Fruit fly (Drosophila melanogaster): ENCODE results near the gene CG15385.

Gene CG15385

dm6 chr2L:2198613-2199432 is 13.5 kb downstream of the CG15385 start (continued):
- TF ChIP-seq mirr (GFP tag; optimal IDR thresholded peaks at IDR 0.05) (peak; percentile 84), crp (GFP tag; optimal IDR thresholded peaks at IDR 0.05) (peak in 1 of 2 experiments; percentile 29), CG4282 (GFP tag; optimal IDR thresholded peaks at IDR 0.05) (peak; percentile 62), abd-A (tag; optimal IDR thresholded peaks at IDR 0.05) (peak; percentile 84), Hr39 (optimal IDR thresholded peaks at IDR 0.05) (no peak), sna (GFP tag; IDR thresholded peaks at IDR 0.05; ENCODE audit: partially characterized antibody) (no peak), CG2889 (GFP tag; IDR thresholded peaks at IDR 0.05) (no peak), nerfin-1 (tag; optimal IDR thresholded peaks at IDR 0.05) (peak; percentile 47), CG1602 (GFP tag; optimal IDR thresholded peaks at IDR 0.05) (peak; percentile 86), CG7786 (GFP tag; optimal IDR thresholded peaks at IDR 0.05) (peak; percentile 85), sim (GFP tag; IDR thresholded peaks at IDR 0.05) (no peak), CG13424 (tag; optimal IDR thresholded peaks at IDR 0.05) (peak; percentile 76), Awh (GFP tag; IDR thresholded peaks at IDR 0.05) (no peak), vfl (GFP tag; optimal IDR thresholded peaks at IDR 0.05) (peak; percentile 72), ATbp (GFP tag; optimal IDR thresholded peaks at IDR 0.05) (peak; percentile 90), Hr78 (GFP tag; optimal IDR thresholded peaks at IDR 0.05) (peak in 1 of 2 experiments; percentile 66), chn (GFP tag; optimal IDR thresholded peaks at IDR 0.05) (peak; percentile 82), Optix (GFP tag; IDR thresholded peaks at IDR 0.05) (no peak), CG30431 (GFP tag; optimal IDR thresholded peaks at IDR 0.05) (peak; percentile 86), chif (GFP tag; optimal IDR thresholded peaks at IDR 0.05) (peak; percentile 89 to 91), jigr1 (GFP tag; IDR thresholded peaks at IDR 0.05) (no peak), H2.0 (GFP tag; IDR thresholded peaks at IDR 0.05) (no peak), shn (GFP tag; optimal IDR thresholded peaks at IDR 0.05) (peak; percentile 82), CG31388 (GFP tag; optimal IDR thresholded peaks at IDR 0.05) (peak; percentile 56), TFAM (GFP tag; optimal IDR thresholded peaks at IDR 0.05) (peak; percentile 48), CG10543 (GFP tag; optimal IDR thresholded peaks at IDR 0.05) (peak; percentile 94), Dek (tag; optimal IDR thresholded peaks at IDR 0.05) (peak; percentile 71), Blimp-1 (GFP tag; optimal IDR thresholded peaks at IDR 0.05) (peak; percentile 86), gce (GFP tag; IDR thresholded peaks at IDR 0.05) (no peak), D (optimal IDR thresholded peaks at IDR 0.05) (no peak), D (GFP tag; optimal IDR thresholded peaks at IDR 0.05) (peak; percentile 87), chm (GFP tag; IDR thresholded peaks at IDR 0.05) (no peak), CG34224 (GFP tag; IDR thresholded peaks at IDR 0.05; ENCODE audit: partially characterized antibody) (no peak), CG14965 (GFP tag; optimal IDR thresholded peaks at IDR 0.05; ENCODE audit: borderline replicate concordance) (no peak), CG15073 (GFP tag; optimal IDR thresholded peaks at IDR 0.05) (peak; percentile 32), bcd (GFP tag; optimal IDR thresholded peaks at IDR 0.05) (peak; percentile 86), CG9727 (GFP tag; optimal IDR thresholded peaks at IDR 0.05) (peak; percentile 85), CG4617 (GFP tag; optimal IDR thresholded peaks at IDR 0.05; ENCODE audit: borderline replicate concordance) (peak; percentile 57), kni (GFP tag; optimal IDR thresholded peaks at IDR 0.05) (peak; percentile 84), bsh (GFP tag; optimal IDR thresholded peaks at IDR 0.05) (peak; percentile 96 to 97), sc (optimal IDR thresholded peaks at IDR 0.05) (no peak), sc (GFP tag; optimal IDR thresholded peaks at IDR 0.05) (peak; percentile 83), ase (GFP tag; IDR thresholded peaks at IDR 0.05) (no peak), HHEX (GFP tag; optimal IDR thresholded peaks at IDR 0.05) (peak; percentile 82), insv (GFP tag; optimal IDR thresholded peaks at IDR 0.05) (no peak), Hr51 (GFP tag; optimal IDR thresholded peaks at IDR 0.05) (peak; percentile 66 to 88), slbo (GFP tag; IDR thresholded peaks at IDR 0.05) (no peak), Med (GFP tag) (peak; percentile 98), HLH3B (GFP tag; IDR thresholded peaks at IDR 0.05) (no peak)
